Worm (Caenorhabditis elegans) whole organism, midembryonic: Measurements from ENCODE around the gene Y53G8AM.8.

Experiments used
- T22C8.4 ChIP-seq: fragments of 200-800 bp; sonication (Bioruptor generic); IDR thresholded peaks from 2 replicates; pipeline ENCODE4 v1.3.6; 2022; ENCODE audit warnings: missing genetic modification characterization, missing compliant biosample characterization
- flt-1 ChIP-seq: fragments of 200-800 bp; sonication (Bioruptor generic); IDR thresholded peaks from 2 replicates; pipeline ENCODE4 v1.3.6; 2022; ENCODE audit warnings: missing genetic modification characterization, missing compliant biosample characterization
- med-1 ChIP-seq: sonication (generic microtip); optimal IDR thresholded peaks from 2 replicates; lab custom pipeline; 2017; ENCODE audit warnings: missing genetic modification characterization, mild to moderate bottlenecking, missing compliant biosample characterization, antibody characterized with exemption, missing genetic modification reagents; ENCODE audit not compliant: insufficient read depth
- ztf-23 ChIP-seq: fragments of 200-800 bp; sonication (Bioruptor generic); IDR thresholded peaks from 2 replicates; pipeline ENCODE4 v1.3.6; 2022; ENCODE audit warnings: missing genetic modification reagents, missing genetic modification characterization, missing compliant biosample characterization

- TF ChIP-seq flt-1 (no peak), ztf-23 (GFP tag; lab: Robert Waterston, UW) (no peak), med-1 (GFP tag; lab: Kevin White, UChicago) (no peak), T22C8.4 (GFP tag; lab: Robert Waterston, UW) (no peak)
These were observed 24.8 kb downstream of the Y53G8AM.8 start for ce11 chrIII:3253736-3254135.
